Worm (Caenorhabditis elegans) whole organism, L4 larva: ENCODE data around the gene Y54E2A.9.

Source experiments
- F37D6.2 ChIP-seq: sonication (generic microtip); optimal IDR thresholded peaks from 2 replicates; lab custom pipeline; 2016; ENCODE audit warnings: mild to moderate bottlenecking, missing genetic modification characterization, missing compliant biosample characterization
- R02D3.7 ChIP-seq: fragments of 150-350 bp; sonication (generic microtip); optimal IDR thresholded peaks from 3 replicates; lab custom pipeline; 2014; ENCODE audit warnings: missing biosample characterization, missing genetic modification characterization
- T20F7.1 ChIP-seq: fragments of 200-800 bp; sonication (Bioruptor generic); optimal IDR thresholded peaks from 2 replicates; lab custom pipeline; 2018; ENCODE audit warnings: mild to moderate bottlenecking, missing genetic modification characterization, missing compliant biosample characterization
- Y48G9A.11 ChIP-seq: fragments of 200-800 bp; sonication (Bioruptor generic); IDR thresholded peaks from 2 replicates; pipeline ENCODE4 v1.3.6; 2022; ENCODE audit warnings: missing genetic modification reagents, missing genetic modification characterization, missing compliant biosample characterization
- Y5F2A.4 ChIP-seq: fragments of 200-800 bp; sonication (Bioruptor generic); optimal IDR thresholded peaks from 2 replicates; lab custom pipeline; 2018; ENCODE audit warnings: mild to moderate bottlenecking, missing genetic modification characterization, missing compliant biosample characterization
- ZK337.2 ChIP-seq: fragments of 200-800 bp; sonication (Bioruptor generic); IDR thresholded peaks from 2 replicates; pipeline ENCODE4 v1.3.6; 2022; ENCODE audit warnings: missing genetic modification reagents, missing genetic modification characterization, missing compliant biosample characterization
- aly-2 ChIP-seq: sonication (generic microtip); optimal IDR thresholded peaks from 2 replicates; lab custom pipeline; 2018; ENCODE audit warnings: missing biosample characterization, missing genetic modification characterization
- ama-1 ChIP-seq: fragments of 150-350 bp; optimal IDR thresholded peaks from 2 replicates; lab custom pipeline; 2014; ENCODE audit warnings: inconsistent platforms, mixed read lengths
- arid-1 ChIP-seq: fragments of 200-800 bp; sonication (Bioruptor generic); conservative IDR thresholded peaks from 2 replicates; pipeline ENCODE4 v1.3.6; 2022; ENCODE audit warnings: missing genetic modification reagents, missing genetic modification characterization, missing compliant biosample characterization
- attf-4 ChIP-seq: sonication (generic microtip); optimal IDR thresholded peaks from 3 replicates; lab custom pipeline; 2017; ENCODE audit warnings: missing biosample characterization, missing genetic modification characterization
- ceh-28 ChIP-seq: fragments of 150-350 bp; optimal IDR thresholded peaks from 2 replicates; lab custom pipeline; 2014; ENCODE audit warnings: missing biosample characterization, missing genetic modification reagents, missing genetic modification characterization
- ceh-62 ChIP-seq: sonication (generic microtip); optimal IDR thresholded peaks from 2 replicates; lab custom pipeline; 2017; ENCODE audit warnings: missing biosample characterization, missing genetic modification characterization
- ctbp-1 ChIP-seq: fragments of 200-800 bp; sonication (Bioruptor generic); IDR thresholded peaks from 2 replicates; pipeline ENCODE4 v1.3.6; 2022; ENCODE audit warnings: missing genetic modification reagents, missing genetic modification characterization, missing compliant biosample characterization
- daf-12 ChIP-seq: fragments of 150-350 bp; optimal IDR thresholded peaks from 2 replicates; lab custom pipeline; 2014; ENCODE audit warnings: missing biosample characterization, missing genetic modification reagents, missing genetic modification characterization
- daf-16 ChIP-seq, 3 experiments: sonication (generic microtip); optimal IDR thresholded peaks; 2 replicates each; lab custom pipeline; 2016 to 2017; ENCODE audit warnings: missing genetic modification characterization in 3 of 3, missing genetic modification reagents in 3 of 3, mild to moderate bottlenecking in 2 of 3, missing compliant biosample characterization in 2 of 3, missing biosample characterization in 1 of 3, moderate library complexity in 1 of 3
- daf-8 ChIP-seq: fragments of 200-800 bp; sonication (Bioruptor generic); IDR thresholded peaks from 2 replicates; pipeline ENCODE4 v1.3.6; 2022; ENCODE audit warnings: missing genetic modification characterization, missing compliant biosample characterization
- dpl-1 ChIP-seq: fragments of 150-350 bp; optimal IDR thresholded peaks from 2 replicates; lab custom pipeline; 2014; ENCODE audit warnings: missing biosample characterization, missing genetic modification reagents, missing genetic modification characterization
- duxl-1 ChIP-seq: sonication (generic microtip); optimal IDR thresholded peaks from 2 replicates; lab custom pipeline; 2016; ENCODE audit warnings: mild to moderate bottlenecking, missing genetic modification characterization, moderate library complexity, missing compliant biosample characterization; ENCODE audit not compliant: poor library complexity
- dve-1 ChIP-seq: sonication (generic microtip); optimal IDR thresholded peaks from 2 replicates; lab custom pipeline; 2017; ENCODE audit warnings: antibody characterized with exemption, mild to moderate bottlenecking, missing genetic modification characterization, missing compliant biosample characterization; ENCODE audit not compliant: insufficient read depth
- egl-27 ChIP-seq: sonication (generic microtip); optimal IDR thresholded peaks from 3 replicates; lab custom pipeline; 2017; ENCODE audit warnings: missing biosample characterization, missing genetic modification reagents, missing genetic modification characterization
- gei-8 ChIP-seq: fragments of 200-800 bp; sonication (Bioruptor generic); optimal IDR thresholded peaks from 2 replicates; lab custom pipeline; 2018; ENCODE audit warnings: mild to moderate bottlenecking, missing genetic modification characterization, missing compliant biosample characterization
- hlh-11 ChIP-seq: fragments of 200-800 bp; sonication (Bioruptor generic); optimal IDR thresholded peaks from 2 replicates; lab custom pipeline; 2018; ENCODE audit warnings: mild to moderate bottlenecking, missing genetic modification characterization, missing compliant biosample characterization
- jun-1 ChIP-seq: fragments of 150-350 bp; optimal IDR thresholded peaks from 2 replicates; lab custom pipeline; 2014; ENCODE audit warnings: missing biosample characterization, missing genetic modification reagents, missing genetic modification characterization
- lin-1 ChIP-seq: fragments of 200-800 bp; sonication (Bioruptor generic); IDR thresholded peaks from 2 replicates; pipeline ENCODE4 v1.3.6; 2022; ENCODE audit warnings: missing genetic modification reagents, missing genetic modification characterization, missing compliant biosample characterization
- lin-13 ChIP-seq: fragments of 150-350 bp; optimal IDR thresholded peaks from 2 replicates; lab custom pipeline; 2014; ENCODE audit warnings: missing biosample characterization, missing genetic modification reagents, missing genetic modification characterization
- lin-15B ChIP-seq: fragments of 150-350 bp; sonication (generic microtip); optimal IDR thresholded peaks from 3 replicates; lab custom pipeline; 2014; ENCODE audit warnings: missing biosample characterization, missing genetic modification characterization
- lin-29 ChIP-seq: fragments of 200-800 bp; sonication (Bioruptor generic); IDR thresholded peaks from 2 replicates; pipeline ENCODE4 v1.3.6; 2022; ENCODE audit warnings: missing genetic modification reagents, missing genetic modification characterization, missing compliant biosample characterization
- lsy-2 ChIP-seq, 2 experiments: fragments of 150-350 bp in 1 of 2; sonication (generic microtip) in 1 of 2; optimal IDR thresholded peaks; 2 replicates each; lab custom pipeline; 2014 to 2017; ENCODE audit warnings: missing biosample characterization in 2 of 2, missing genetic modification characterization in 2 of 2
- madf-9 ChIP-seq: fragments of 200-800 bp; sonication (Bioruptor generic); conservative IDR thresholded peaks from 2 replicates; pipeline ENCODE4 v1.3.6; 2022; ENCODE audit warnings: missing genetic modification reagents, missing genetic modification characterization, missing compliant biosample characterization
- mes-2 ChIP-seq: sonication (generic microtip); optimal IDR thresholded peaks from 2 replicates; lab custom pipeline; 2016; ENCODE audit warnings: missing genotype, mild to moderate bottlenecking, missing genetic modification characterization, missing compliant biosample characterization; ENCODE audit not compliant: poor library complexity, severe bottlenecking
- nhr-10 ChIP-seq: fragments of 150-350 bp; optimal IDR thresholded peaks from 2 replicates; lab custom pipeline; 2014; ENCODE audit warnings: missing biosample characterization, missing genetic modification characterization
- nhr-111 ChIP-seq: fragments of 200-800 bp; sonication (Bioruptor generic); optimal IDR thresholded peaks from 2 replicates; lab custom pipeline; 2018; ENCODE audit warnings: mild to moderate bottlenecking, missing genetic modification characterization, missing compliant biosample characterization
- nhr-25 ChIP-seq: sonication (generic microtip); optimal IDR thresholded peaks from 2 replicates; lab custom pipeline; 2017; ENCODE audit warnings: missing genetic modification characterization, mild to moderate bottlenecking, missing compliant biosample characterization, antibody characterized with exemption, moderate library complexity, borderline replicate concordance; ENCODE audit not compliant: insufficient read depth
- nhr-28 ChIP-seq: fragments of 150-350 bp; optimal IDR thresholded peaks from 2 replicates; lab custom pipeline; 2014; ENCODE audit warnings: missing biosample characterization, missing genetic modification characterization
- nhr-48 ChIP-seq: sonication (generic microtip); optimal IDR thresholded peaks from 2 replicates; lab custom pipeline; 2016; ENCODE audit warnings: mild to moderate bottlenecking, missing genetic modification characterization, missing compliant biosample characterization
- nhr-6 ChIP-seq: fragments of 150-350 bp; optimal IDR thresholded peaks from 2 replicates; lab custom pipeline; 2014; ENCODE audit warnings: missing biosample characterization, missing genetic modification characterization
- nhr-77 ChIP-seq: fragments of 150-350 bp; optimal IDR thresholded peaks from 2 replicates; lab custom pipeline; 2014; ENCODE audit warnings: missing biosample characterization, missing genetic modification characterization
- pha-4 ChIP-seq, 2 experiments: fragments of 150-350 bp in 1 of 2; fragments of 200-800 bp in 1 of 2; sonication (Bioruptor generic) in 1 of 2; IDR thresholded peaks in 1 of 2; optimal IDR thresholded peaks in 1 of 2; 2 replicates each; pipeline versions ENCODE4 v1.3.6 to Lab custom; 2014 to 2022; ENCODE audit warnings: missing genetic modification characterization in 2 of 2, missing genetic modification reagents in 2 of 2, missing biosample characterization in 1 of 2, missing compliant biosample characterization in 1 of 2
- php-3 ChIP-seq: fragments of 200-800 bp; sonication (Bioruptor generic); IDR thresholded peaks from 2 replicates; pipeline ENCODE4 v1.3.6; 2022; ENCODE audit warnings: missing genetic modification reagents, missing genetic modification characterization, missing compliant biosample characterization
- pqm-1 ChIP-seq: sonication (generic microtip); optimal IDR thresholded peaks from 2 replicates; lab custom pipeline; 2017; ENCODE audit warnings: missing biosample characterization, missing genetic modification characterization
- saeg-2 ChIP-seq: fragments of 200-800 bp; sonication (Bioruptor generic); IDR thresholded peaks from 2 replicates; pipeline ENCODE4 v1.3.6; 2022; ENCODE audit warnings: missing genetic modification reagents, missing genetic modification characterization, missing compliant biosample characterization
- snpc-1.2 ChIP-seq: fragments of 200-800 bp; sonication (Bioruptor generic); IDR thresholded peaks from 2 replicates; pipeline ENCODE4 v1.3.6; 2022; ENCODE audit warnings: missing genetic modification reagents, missing genetic modification characterization, missing compliant biosample characterization
- spr-3 ChIP-seq: fragments of 200-800 bp; sonication (Bioruptor generic); optimal IDR thresholded peaks from 2 replicates; lab custom pipeline; 2018; ENCODE audit warnings: mild to moderate bottlenecking, missing genetic modification characterization, missing compliant biosample characterization
- tag-97 ChIP-seq: fragments of 200-800 bp; sonication (Bioruptor generic); IDR thresholded peaks from 2 replicates; pipeline ENCODE4 v1.3.6; 2022; ENCODE audit warnings: missing genetic modification characterization, missing compliant biosample characterization
- tra-1 ChIP-seq: fragments of 200-800 bp; sonication (Bioruptor generic); IDR thresholded peaks from 2 replicates; pipeline ENCODE4 v1.3.6; 2022; ENCODE audit warnings: missing genetic modification reagents, missing genetic modification characterization, missing compliant biosample characterization
- unc-130 ChIP-seq: sonication (generic microtip); optimal IDR thresholded peaks from 2 replicates; lab custom pipeline; 2016; ENCODE audit warnings: missing genetic modification reagents, missing genetic modification characterization, missing compliant biosample characterization
- zag-1 ChIP-seq: fragments of 150-350 bp; optimal IDR thresholded peaks from 2 replicates; lab custom pipeline; 2014; ENCODE audit warnings: missing biosample characterization, missing genetic modification characterization
- zip-2 ChIP-seq: fragments of 150-350 bp; optimal IDR thresholded peaks from 2 replicates; lab custom pipeline; 2014; ENCODE audit warnings: missing biosample characterization, missing genetic modification characterization
- ztf-7 ChIP-seq: fragments of 150-350 bp; optimal IDR thresholded peaks from 2 replicates; lab custom pipeline; 2014; ENCODE audit warnings: missing biosample characterization, missing genetic modification characterization

The Y54E2A.9 gene

ce11 chrII:14804259-14804899, 18.6 kb upstream of the Y54E2A.9 start, which contains the start of gene W01D2.3 (continued):
- TF ChIP-seq lin-29 (GFP tag; lab: Robert Waterston, UW), result peak; percentile 38; the same call in 1 of the 2 replicates
- no peak for TF ChIP-seq tag-97 (GFP tag; lab: Robert Waterston, UW)
- TF ChIP-seq ctbp-1 (GFP tag; lab: Robert Waterston, UW), result peak; percentile 78
- no peak for TF ChIP-seq lin-15B (tag; lab: Kevin White, UChicago)
- peak; percentile 71; the same call in 1 of the 2 replicates for TF ChIP-seq tra-1 (GFP tag; lab: Robert Waterston, UW)
- TF ChIP-seq attf-4 (tag; lab: Kevin White, UChicago), result no peak
- peak; percentile 42 for TF ChIP-seq dpl-1
- no peak for TF ChIP-seq R02D3.7 (tag; lab: Kevin White, UChicago)
- peak; percentile 67 for TF ChIP-seq zip-2
- TF ChIP-seq lsy-2 (tag; optimal IDR thresholded peaks at IDR 0.05; lab: Kevin White, UChicago), result peak in 1 of 2 experiments; percentile 70
- TF ChIP-seq pha-4 (GFP tag; IDR thresholded peaks at IDR 0.05; lab: Robert Waterston, UW), result peak; percentile 83
- no peak for TF ChIP-seq pha-4 (tag; optimal IDR thresholded peaks at IDR 0.05; lab: Kevin White, UChicago)
- peak; percentile 74 for TF ChIP-seq mes-2 (tag; lab: Kevin White, UChicago)
- peak; percentile 71; the same call in 1 of the 2 replicates for TF ChIP-seq saeg-2
- peak; percentile 71 for TF ChIP-seq aly-2 (tag; lab: Kevin White, UChicago)
- TF ChIP-seq dve-1, result peak; percentile 95
- no peak for TF ChIP-seq zag-1 (tag; lab: Kevin White, UChicago)
- TF ChIP-seq nhr-77, result peak; percentile 39
- TF ChIP-seq nhr-28 (tag; lab: Kevin White, UChicago), result peak; percentile 1
- TF ChIP-seq ama-1 (lab: Kevin White, UChicago), result no peak
- peak; percentile 49 for TF ChIP-seq Y5F2A.4 (GFP tag; lab: Kevin White, UChicago)
- no peak for TF ChIP-seq lin-13 (GFP tag; lab: Kevin White, UChicago)
- TF ChIP-seq spr-3 (GFP tag; lab: Kevin White, UChicago), result peak; percentile 87
- TF ChIP-seq F37D6.2, result peak; percentile 76
- peak; percentile 86 for TF ChIP-seq nhr-25 (tag; lab: Kevin White, UChicago)
- TF ChIP-seq snpc-1.2 (GFP tag; lab: Robert Waterston, UW), result no peak
- no peak for TF ChIP-seq T20F7.1
- TF ChIP-seq ceh-62 (tag; lab: Kevin White, UChicago), result peak; percentile 23
- peak; percentile 78 for TF ChIP-seq nhr-48 (tag; lab: Kevin White, UChicago)
- TF ChIP-seq php-3 (GFP tag; lab: Robert Waterston, UW), result peak; percentile 55; the same call in 1 of the 2 replicates
- TF ChIP-seq ZK337.2 (GFP tag; lab: Robert Waterston, UW), result peak; percentile 61; the same call in 1 of the 2 replicates
- TF ChIP-seq hlh-11 (tag; lab: Kevin White, UChicago), result peak; percentile 69
- no peak for TF ChIP-seq egl-27 (tag; lab: Kevin White, UChicago)
- TF ChIP-seq jun-1, result no peak
- TF ChIP-seq Y48G9A.11 (GFP tag; lab: Robert Waterston, UW), result peak; percentile 69
- peak; percentile 53; the same call in 1 of the 2 replicates for TF ChIP-seq madf-9
- TF ChIP-seq ztf-7 (tag; lab: Kevin White, UChicago), result peak; percentile 60
- peak; percentile 32 to 69 for TF ChIP-seq daf-16 (GFP tag; optimal IDR thresholded peaks at IDR 0.05; lab: Kevin White, UChicago)
- TF ChIP-seq daf-16 (tag; optimal IDR thresholded peaks at IDR 0.05; lab: Kevin White, UChicago), result peak; percentile 56
- no peak for TF ChIP-seq daf-8 (GFP tag; lab: Robert Waterston, UW)
- TF ChIP-seq daf-12 (tag; lab: Kevin White, UChicago), result no peak
- no peak for TF ChIP-seq unc-130
- peak; percentile 69 for TF ChIP-seq duxl-1
- no peak for TF ChIP-seq pqm-1
- peak; percentile 62; the same call in 1 of the 2 replicates for TF ChIP-seq arid-1 (GFP tag; lab: Robert Waterston, UW)
- peak; percentile 46 for TF ChIP-seq nhr-6 (tag; lab: Kevin White, UChicago)
- peak; percentile 35 for TF ChIP-seq ceh-28 (tag; lab: Kevin White, UChicago)
- no peak for TF ChIP-seq nhr-10 (tag; lab: Kevin White, UChicago)
- peak; percentile 72 for TF ChIP-seq gei-8 (GFP tag; lab: Kevin White, UChicago)
- peak; percentile 78 for TF ChIP-seq lin-1
- TF ChIP-seq nhr-111 (GFP tag; lab: Kevin White, UChicago), result peak; percentile 93
